Worm (Caenorhabditis elegans) whole organism, young adult: ENCODE results near the gene tsen-54.

Experiments used
- F57C9.4 ChIP-seq: sonication (generic microtip); optimal IDR thresholded peaks from 2 replicates; lab custom pipeline; 2017; ENCODE audit warnings: mild to moderate bottlenecking, missing genetic modification characterization, missing compliant biosample characterization
- mxl-1 ChIP-seq: sonication (generic microtip); optimal IDR thresholded peaks from 2 replicates; lab custom pipeline; 2016; ENCODE audit warnings: missing genetic modification characterization, missing compliant biosample characterization
- xnd-1 ChIP-seq: sonication (generic microtip); optimal IDR thresholded peaks from 2 replicates; lab custom pipeline; 2016; ENCODE audit warnings: missing genotype, missing genetic modification reagents, missing genetic modification characterization, missing compliant biosample characterization
- zfh-2 ChIP-seq: fragments of 200-800 bp; sonication (Bioruptor generic); conservative IDR thresholded peaks from 2 replicates; pipeline ENCODE4 v1.3.6; 2022; ENCODE audit warnings: missing genetic modification reagents, missing genetic modification characterization, missing compliant biosample characterization

ce11 chrIV:1920513-1920912 is 27.5 kb upstream of the tsen-54 start:
- TF ChIP-seq xnd-1 (tag; lab: Kevin White, UChicago) (no peak), mxl-1 (tag; lab: Kevin White, UChicago) (no peak), zfh-2 (GFP tag; lab: Robert Waterston, UW) (no peak), F57C9.4 (tag; lab: Kevin White, UChicago) (no peak)
